Worm (Caenorhabditis elegans) whole organism, young adult: ENCODE results near the gene nlp-9.

Source experiments
- B0035.1 ChIP-seq: sonication (generic microtip); optimal IDR thresholded peaks from 2 replicates; lab custom pipeline; 2016; ENCODE audit warnings: missing genetic modification characterization, mild to moderate bottlenecking, missing compliant biosample characterization, missing genotype, missing genetic modification reagents
- B0336.3 ChIP-seq: fragments of 200-800 bp; sonication (Bioruptor generic); IDR thresholded peaks from 2 replicates; pipeline ENCODE4 v1.3.6; 2022; ENCODE audit warnings: missing genetic modification characterization, missing compliant biosample characterization
- F23B12.7 ChIP-seq: sonication (generic microtip); optimal IDR thresholded peaks from 2 replicates; lab custom pipeline; 2017; ENCODE audit warnings: missing genetic modification characterization, mild to moderate bottlenecking, missing compliant biosample characterization, antibody characterized with exemption, moderate library complexity; ENCODE audit not compliant: insufficient read depth
- F37B4.10 ChIP-seq: fragments of 200-800 bp; sonication (Bioruptor generic); IDR thresholded peaks from 2 replicates; pipeline ENCODE4 v1.3.6; 2022; ENCODE audit warnings: missing genetic modification characterization, missing compliant biosample characterization
- F39B2.1 ChIP-seq: fragments of 200-800 bp; sonication (Bioruptor generic); IDR thresholded peaks from 2 replicates; pipeline ENCODE4 v1.3.6; 2022; ENCODE audit warnings: missing genetic modification reagents, missing genetic modification characterization, missing compliant biosample characterization
- F55B11.4 ChIP-seq: sonication (generic microtip); optimal IDR thresholded peaks from 2 replicates; lab custom pipeline; 2016; ENCODE audit warnings: missing compliant biosample characterization, missing genetic modification characterization, borderline replicate concordance; ENCODE audit not compliant: insufficient read depth
- F57A8.1 ChIP-seq: fragments of 200-800 bp; sonication (Bioruptor generic); optimal IDR thresholded peaks from 2 replicates; lab custom pipeline; 2018; ENCODE audit warnings: mild to moderate bottlenecking, missing genetic modification characterization, moderate library complexity, missing compliant biosample characterization
- K12H6.12 ChIP-seq: fragments of 200-800 bp; sonication (Bioruptor generic); optimal IDR thresholded peaks from 2 replicates; lab custom pipeline; 2018; ENCODE audit warnings: mild to moderate bottlenecking, missing genetic modification characterization, missing compliant biosample characterization
- Y53G8AR.9 ChIP-seq: fragments of 200-800 bp; sonication (Bioruptor generic); conservative IDR thresholded peaks from 2 replicates; pipeline ENCODE4 v1.3.6; 2022; ENCODE audit warnings: missing genetic modification reagents, missing genetic modification characterization, missing compliant biosample characterization
- Y56A3A.18 ChIP-seq: fragments of 200-800 bp; sonication (Bioruptor generic); IDR thresholded peaks from 2 replicates; pipeline ENCODE4 v1.3.6; 2022; ENCODE audit warnings: missing genetic modification reagents, missing genetic modification characterization, missing compliant biosample characterization
- ama-1 ChIP-seq, 3 experiments: fragments of 150-350 bp in 1 of 3; sonication (generic microtip) in 2 of 3; optimal IDR thresholded peaks; 2 replicates each; lab custom pipeline; 2014 to 2018; ENCODE audit warnings: missing biosample characterization in 2 of 3, missing genetic modification characterization in 2 of 3, missing genetic modification reagents in 2 of 3
- aptf-2 ChIP-seq: fragments of 200-800 bp; sonication (Bioruptor generic); conservative IDR thresholded peaks from 2 replicates; pipeline ENCODE4 v1.3.6; 2022; ENCODE audit warnings: missing genetic modification reagents, missing genetic modification characterization, missing compliant biosample characterization
- attf-6 ChIP-seq: fragments of 200-800 bp; sonication (Bioruptor generic); IDR thresholded peaks from 2 replicates; pipeline ENCODE4 v1.3.6; 2022; ENCODE audit warnings: missing genetic modification reagents, missing genetic modification characterization, missing compliant biosample characterization
- bed-1 ChIP-seq: fragments of 200-800 bp; sonication (Bioruptor generic); IDR thresholded peaks from 2 replicates; pipeline ENCODE4 v1.3.6; 2022; ENCODE audit warnings: missing genetic modification reagents, missing genetic modification characterization, missing compliant biosample characterization
- ceh-40 ChIP-seq: fragments of 200-800 bp; sonication (Bioruptor generic); IDR thresholded peaks from 2 replicates; pipeline ENCODE4 v1.3.6; 2022; ENCODE audit warnings: missing genetic modification characterization, missing compliant biosample characterization
- ceh-58 ChIP-seq: fragments of 200-800 bp; sonication (Bioruptor generic); IDR thresholded peaks from 2 replicates; pipeline ENCODE4 v1.3.6; 2022; ENCODE audit warnings: missing genetic modification characterization, missing compliant biosample characterization
- ceh-91 ChIP-seq: fragments of 200-800 bp; sonication (Bioruptor generic); IDR thresholded peaks from 2 replicates; pipeline ENCODE4 v1.3.6; 2022; ENCODE audit warnings: missing genetic modification reagents, missing genetic modification characterization, missing compliant biosample characterization
- chd-7 ChIP-seq: sonication (generic microtip); optimal IDR thresholded peaks from 2 replicates; lab custom pipeline; 2016; ENCODE audit warnings: mild to moderate bottlenecking, missing genetic modification characterization, moderate library complexity, missing compliant biosample characterization
- dox-1 ChIP-seq: fragments of 200-800 bp; sonication (Bioruptor generic); IDR thresholded peaks from 2 replicates; pipeline ENCODE4 v1.3.6; 2022; ENCODE audit warnings: missing genetic modification reagents, missing genetic modification characterization, missing compliant biosample characterization
- dpff-1 ChIP-seq: sonication (generic microtip); optimal IDR thresholded peaks from 2 replicates; lab custom pipeline; 2017; ENCODE audit warnings: mild to moderate bottlenecking, missing genetic modification characterization, missing compliant biosample characterization
- efl-1 ChIP-seq: fragments of 150-350 bp; optimal IDR thresholded peaks from 2 replicates; lab custom pipeline; 2014; ENCODE audit warnings: missing biosample characterization, missing genetic modification reagents, missing genetic modification characterization
- egrh-3 ChIP-seq: fragments of 200-800 bp; sonication (Bioruptor generic); IDR thresholded peaks from 2 replicates; pipeline ENCODE4 v1.3.6; 2022; ENCODE audit warnings: missing genetic modification reagents, missing genetic modification characterization, missing compliant biosample characterization
- fkh-3 ChIP-seq: sonication (generic microtip); optimal IDR thresholded peaks from 2 replicates; lab custom pipeline; 2016; ENCODE audit warnings: mild to moderate bottlenecking, missing genetic modification characterization, missing compliant biosample characterization
- hlh-12 ChIP-seq: sonication (generic microtip); optimal IDR thresholded peaks from 2 replicates; lab custom pipeline; 2016; ENCODE audit warnings: missing genetic modification characterization, missing compliant biosample characterization
- hlh-26 ChIP-seq: fragments of 200-800 bp; sonication (Bioruptor generic); conservative IDR thresholded peaks from 2 replicates; pipeline ENCODE4 v1.3.6; 2022; ENCODE audit warnings: missing genetic modification reagents, missing genetic modification characterization, missing compliant biosample characterization
- hmg-1.2 ChIP-seq: fragments of 200-800 bp; sonication (Bioruptor generic); IDR thresholded peaks from 2 replicates; pipeline ENCODE4 v1.3.6; 2022; ENCODE audit warnings: missing genetic modification reagents, missing genetic modification characterization, missing compliant biosample characterization
- hmg-20 ChIP-seq: fragments of 200-800 bp; sonication (Bioruptor generic); IDR thresholded peaks from 2 replicates; pipeline ENCODE4 v1.3.6; 2022; ENCODE audit warnings: missing genetic modification reagents, missing genetic modification characterization, missing compliant biosample characterization
- hrde-1 ChIP-seq: sonication (generic microtip); optimal IDR thresholded peaks from 2 replicates; lab custom pipeline; 2016; ENCODE audit warnings: missing genetic modification characterization, mild to moderate bottlenecking, missing compliant biosample characterization, moderate library complexity, missing genotype, missing genetic modification reagents, borderline replicate concordance
- lag-1 ChIP-seq: fragments of 200-800 bp; sonication (Bioruptor generic); IDR thresholded peaks from 2 replicates; pipeline ENCODE4 v1.3.6; 2022; ENCODE audit warnings: missing genetic modification reagents, missing genetic modification characterization, missing compliant biosample characterization
- let-526 ChIP-seq: fragments of 200-800 bp; sonication (Bioruptor generic); IDR thresholded peaks from 2 replicates; pipeline ENCODE4 v1.3.6; 2022; ENCODE audit warnings: missing genetic modification reagents, missing genetic modification characterization, missing compliant biosample characterization
- lin-26 ChIP-seq: fragments of 200-800 bp; sonication (Bioruptor generic); IDR thresholded peaks from 2 replicates; pipeline ENCODE4 v1.3.6; 2022; ENCODE audit warnings: missing genetic modification reagents, missing genetic modification characterization, missing compliant biosample characterization
- lir-1 ChIP-seq: fragments of 200-800 bp; sonication (Bioruptor generic); conservative IDR thresholded peaks from 2 replicates; pipeline ENCODE4 v1.3.6; 2022; ENCODE audit warnings: missing genetic modification reagents, missing genetic modification characterization, missing compliant biosample characterization
- lsl-1 ChIP-seq: fragments of 200-800 bp; sonication (Bioruptor generic); optimal IDR thresholded peaks from 2 replicates; lab custom pipeline; 2018; ENCODE audit warnings: mild to moderate bottlenecking, missing genetic modification characterization, moderate library complexity, missing compliant biosample characterization
- mel-28 ChIP-seq: sonication (generic microtip); optimal IDR thresholded peaks from 2 replicates; lab custom pipeline; 2016; ENCODE audit warnings: borderline replicate concordance, mild to moderate bottlenecking, missing genetic modification characterization, missing compliant biosample characterization
- nhr-179 ChIP-seq: sonication (generic microtip); optimal IDR thresholded peaks from 2 replicates; lab custom pipeline; 2016; ENCODE audit warnings: mild to moderate bottlenecking, missing genetic modification characterization, missing compliant biosample characterization
- nhr-80 ChIP-seq: sonication (generic microtip); optimal IDR thresholded peaks from 2 replicates; lab custom pipeline; 2016; ENCODE audit warnings: missing genetic modification characterization, missing compliant biosample characterization
- pbrm-1 ChIP-seq: fragments of 200-800 bp; sonication (Bioruptor generic); IDR thresholded peaks from 2 replicates; pipeline ENCODE4 v1.3.6; 2022; ENCODE audit warnings: missing genetic modification reagents, missing genetic modification characterization, missing compliant biosample characterization
- rcor-1 ChIP-seq: fragments of 200-800 bp; sonication (Bioruptor generic); IDR thresholded peaks from 2 replicates; pipeline ENCODE4 v1.3.6; 2022; ENCODE audit warnings: missing genetic modification reagents, missing genetic modification characterization, missing compliant biosample characterization
- repo-1 ChIP-seq: sonication (generic microtip); optimal IDR thresholded peaks from 2 replicates; lab custom pipeline; 2017; ENCODE audit warnings: mild to moderate bottlenecking, missing genetic modification characterization, missing compliant biosample characterization
- sea-2 ChIP-seq: fragments of 200-800 bp; sonication (Bioruptor generic); IDR thresholded peaks from 2 replicates; pipeline ENCODE4 v1.3.6; 2022; ENCODE audit warnings: missing genetic modification characterization, missing compliant biosample characterization
- snpc-1.1 ChIP-seq: sonication (generic microtip); optimal IDR thresholded peaks from 2 replicates; lab custom pipeline; 2017; ENCODE audit warnings: missing genetic modification characterization, mild to moderate bottlenecking, missing compliant biosample characterization, antibody characterized with exemption, moderate library complexity, missing genotype, missing genetic modification reagents; ENCODE audit not compliant: insufficient read depth
- snpc-3.4 ChIP-seq: sonication (generic microtip); optimal IDR thresholded peaks from 2 replicates; lab custom pipeline; 2017; ENCODE audit warnings: missing genetic modification characterization, mild to moderate bottlenecking, missing compliant biosample characterization, antibody characterized with exemption, moderate library complexity, missing genotype, missing genetic modification reagents
- snpc-4 ChIP-seq, 5 experiments: fragments of 150-350 bp in 1 of 5; sonication (generic microtip) in 4 of 5; optimal IDR thresholded peaks; 2 replicates each; lab custom pipeline; 2014 to 2018; ENCODE audit warnings: missing genetic modification characterization in 5 of 5, missing biosample characterization in 3 of 5, antibody characterized with exemption in 2 of 5, mild to moderate bottlenecking in 2 of 5, missing compliant biosample characterization in 2 of 5, missing genotype in 2 of 5, moderate library complexity in 2 of 5, missing genetic modification reagents in 1 of 5
- sptf-2 ChIP-seq: fragments of 200-800 bp; sonication (Bioruptor generic); optimal IDR thresholded peaks from 2 replicates; lab custom pipeline; 2018; ENCODE audit warnings: mild to moderate bottlenecking, missing genetic modification characterization, missing compliant biosample characterization
- unc-130 ChIP-seq: sonication (generic microtip); optimal IDR thresholded peaks from 2 replicates; lab custom pipeline; 2016; ENCODE audit warnings: missing genetic modification reagents, missing genetic modification characterization, missing compliant biosample characterization
- zim-3 ChIP-seq: sonication (generic microtip); optimal IDR thresholded peaks from 2 replicates; lab custom pipeline; 2017; ENCODE audit warnings: mild to moderate bottlenecking, missing genetic modification characterization, moderate library complexity, missing compliant biosample characterization
- ztf-22 ChIP-seq: fragments of 200-800 bp; sonication (Bioruptor generic); optimal IDR thresholded peaks from 2 replicates; lab custom pipeline; 2018; ENCODE audit warnings: mild to moderate bottlenecking, missing genetic modification characterization, moderate library complexity, missing compliant biosample characterization
- ztf-28 ChIP-seq: fragments of 200-800 bp; sonication (Bioruptor generic); IDR thresholded peaks from 2 replicates; pipeline ENCODE4 v1.3.6; 2022; ENCODE audit warnings: missing genetic modification reagents, missing genetic modification characterization, missing compliant biosample characterization

Gene nlp-9

DNA sequence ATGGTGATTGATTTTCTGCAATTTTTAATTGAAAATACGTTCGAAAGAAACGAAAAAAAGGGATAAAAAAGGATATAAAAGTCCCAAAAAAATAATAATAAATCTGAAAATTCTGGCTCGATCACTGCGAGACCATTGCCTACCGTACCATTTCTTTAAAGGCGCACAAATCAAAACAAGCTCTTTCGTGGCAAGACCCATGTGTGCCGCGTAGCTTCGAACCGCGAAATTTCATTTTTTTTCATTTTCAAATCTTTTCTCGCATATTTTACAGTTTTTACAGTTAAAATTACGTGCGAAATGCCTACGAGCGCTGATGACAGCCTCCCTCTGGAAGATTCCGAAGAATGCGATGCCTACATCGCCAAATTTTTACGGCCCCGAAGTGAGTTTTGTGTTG lies 43.8 kb upstream of the nlp-9 start, which contains the start of the genes coh-4 and pid-5 (continued):
- peak; percentile 94 for TF ChIP-seq ceh-91 (GFP tag; lab: Robert Waterston, UW)
- TF ChIP-seq zim-3, result no peak
- TF ChIP-seq attf-6 (GFP tag; lab: Robert Waterston, UW), result peak; percentile 69; the same call in 1 of the 2 replicates
- no peak for TF ChIP-seq ztf-22 (GFP tag; lab: Kevin White, UChicago)
- TF ChIP-seq F37B4.10 (GFP tag; lab: Robert Waterston, UW), result no peak
- TF ChIP-seq aptf-2 (GFP tag; lab: Robert Waterston, UW), result no peak
- no peak for TF ChIP-seq chd-7 (tag; lab: Kevin White, UChicago)
- TF ChIP-seq pbrm-1 (GFP tag; lab: Robert Waterston, UW), result peak; percentile 61
- no peak for TF ChIP-seq Y56A3A.18
- peak; percentile 36 for TF ChIP-seq F23B12.7 (tag; lab: Kevin White, UChicago)
- peak; percentile 94 for TF ChIP-seq snpc-3.4 (tag; lab: Kevin White, UChicago)
- TF ChIP-seq ztf-28 (GFP tag; lab: Robert Waterston, UW), result peak; percentile 68; the same call in 1 of the 2 replicates
- TF ChIP-seq F55B11.4 (tag; lab: Kevin White, UChicago), result no peak
- TF ChIP-seq hmg-20, result no peak
- no peak for TF ChIP-seq lag-1 (GFP tag; lab: Robert Waterston, UW)
- TF ChIP-seq sptf-2 (GFP tag; lab: Kevin White, UChicago), result no peak
- no peak for TF ChIP-seq repo-1 (tag; lab: Kevin White, UChicago)
- TF ChIP-seq hlh-26 (GFP tag; lab: Robert Waterston, UW), result no peak
- TF ChIP-seq hlh-12 (tag; lab: Kevin White, UChicago), result no peak
- no peak for TF ChIP-seq lin-26 (GFP tag; lab: Robert Waterston, UW)
- peak; percentile 22 for TF ChIP-seq hrde-1 (tag; lab: Kevin White, UChicago)
- peak; percentile 99 for TF ChIP-seq lsl-1 (GFP tag; lab: Kevin White, UChicago)
- no peak for TF ChIP-seq sea-2 (GFP tag; lab: Robert Waterston, UW)
- TF ChIP-seq efl-1, result peak; percentile 98
- peak; percentile 79 for TF ChIP-seq Y53G8AR.9
- no peak for TF ChIP-seq ama-1 (optimal IDR thresholded peaks at IDR 0.05; lab: Kevin White, UChicago)
- TF ChIP-seq ama-1 (GFP tag; optimal IDR thresholded peaks at IDR 0.05; lab: Kevin White, UChicago), result no peak
- TF ChIP-seq let-526 (GFP tag; lab: Robert Waterston, UW), result no peak
- no peak for TF ChIP-seq K12H6.12 (tag; lab: Kevin White, UChicago)
- TF ChIP-seq unc-130, result peak; percentile 84
- TF ChIP-seq nhr-179 (tag; lab: Kevin White, UChicago), result no peak
- TF ChIP-seq fkh-3 (tag; lab: Kevin White, UChicago), result no peak
- peak; percentile 89 for TF ChIP-seq dox-1
- TF ChIP-seq B0035.1 (tag; lab: Kevin White, UChicago), result no peak
- no peak for TF ChIP-seq bed-1 (GFP tag; lab: Robert Waterston, UW)
- no peak for TF ChIP-seq egrh-3 (GFP tag; lab: Robert Waterston, UW)
- TF ChIP-seq lir-1 (GFP tag; lab: Robert Waterston, UW), result peak; percentile 24; the same call in 1 of the 2 replicates
- TF ChIP-seq snpc-1.1 (tag; lab: Kevin White, UChicago), result peak; percentile 58
- TF ChIP-seq mel-28 (tag; lab: Kevin White, UChicago), result no peak
- TF ChIP-seq dpff-1 (tag; lab: Kevin White, UChicago), result no peak
- peak; percentile 80 for TF ChIP-seq rcor-1 (GFP tag; lab: Robert Waterston, UW)
- TF ChIP-seq ceh-58, result no peak
- no peak for TF ChIP-seq nhr-80 (tag; lab: Kevin White, UChicago)
- TF ChIP-seq ceh-40, result no peak
- no peak for TF ChIP-seq F57A8.1
- peak; percentile 44 for TF ChIP-seq snpc-4 (GFP tag; optimal IDR thresholded peaks at IDR 0.05; lab: Kevin White, UChicago)
- TF ChIP-seq snpc-4 (tag; optimal IDR thresholded peaks at IDR 0.05; lab: Kevin White, UChicago), result peak in 2 of 4 experiments; percentile 57 to 66
- TF ChIP-seq F39B2.1 (GFP tag; lab: Robert Waterston, UW), result no peak
- peak; percentile 74 for TF ChIP-seq B0336.3 (GFP tag; lab: Robert Waterston, UW)
- peak; percentile 44 for TF ChIP-seq hmg-1.2
